Worm (Caenorhabditis elegans): ENCODE data around the gene F14H3.5.

The F14H3.5 gene

DNA sequence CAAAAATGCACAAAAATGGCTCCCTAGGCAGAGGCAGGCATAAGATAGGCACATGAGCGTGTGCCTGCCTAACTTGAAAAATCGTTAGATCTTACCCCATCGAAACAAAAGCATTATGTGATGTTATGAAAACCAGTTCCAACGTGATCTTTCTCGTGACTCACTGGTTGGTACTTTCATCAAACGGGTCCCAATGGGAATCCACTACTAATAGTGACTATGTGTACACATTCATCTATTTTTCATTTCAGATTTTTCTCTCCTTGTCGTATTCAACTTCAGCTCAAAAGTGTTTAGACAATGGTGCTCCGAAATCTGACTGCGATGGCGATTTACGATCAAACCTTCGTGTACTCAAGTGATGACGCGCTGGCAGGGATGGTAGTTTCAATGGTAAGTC lies 39.2 kb downstream of the F14H3.5 start, which contains the start of gene srx-43:
srx-43 (plus strand) TSS at position 301 of the 400 bp plus-strand sequence.
- no peak for TF ChIP-seq pha-2 (tag; optimal IDR thresholded peaks at IDR 0.05)
- TF ChIP-seq ceh-34 (tag; optimal IDR thresholded peaks at IDR 0.05), result no peak
- TF ChIP-seq elt-4 (tag; optimal IDR thresholded peaks at IDR 0.05), result no peak
- TF ChIP-seq eyg-1 (tag; optimal IDR thresholded peaks at IDR 0.05), result no peak
- no peak for TF ChIP-seq ceh-24 (tag; optimal IDR thresholded peaks at IDR 0.05)
- no peak for TF ChIP-seq fax-1 (tag; optimal IDR thresholded peaks at IDR 0.05)
- TF ChIP-seq pat-9 (tag; optimal IDR thresholded peaks at IDR 0.05), result no peak
- TF ChIP-seq ahr-1 (tag; optimal IDR thresholded peaks at IDR 0.05), result no peak
- no peak for TF ChIP-seq che-1 (tag; optimal IDR thresholded peaks at IDR 0.05)
- no peak for TF ChIP-seq pros-1 (tag; optimal IDR thresholded peaks at IDR 0.05)

DNA sequence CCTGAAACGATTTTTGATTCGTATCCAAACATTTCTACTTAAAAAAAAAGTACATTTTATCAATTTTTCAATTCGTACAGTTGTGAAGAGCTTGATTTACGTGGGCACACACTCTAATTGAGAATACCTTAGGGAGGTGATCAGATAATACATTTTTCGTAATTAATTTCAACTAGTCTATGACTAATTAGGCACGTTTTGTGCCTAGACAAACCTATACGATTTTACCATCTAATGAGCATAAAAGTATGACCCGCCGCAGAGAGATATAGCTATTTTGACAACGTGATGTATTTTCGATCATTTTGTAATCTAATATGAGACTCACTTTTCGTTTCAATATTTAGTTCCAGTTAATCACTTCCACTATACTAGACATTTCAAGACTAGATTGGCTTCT lies 39.9 kb downstream of the F14H3.5 start:
- TF ChIP-seq ceh-48 (tag; optimal IDR thresholded peaks at IDR 0.05) (no peak), dmd-4 (tag; optimal IDR thresholded peaks at IDR 0.05; ENCODE audit: borderline replicate concordance) (no peak), zip-5 (tag; optimal IDR thresholded peaks at IDR 0.05) (no peak), ceh-45 (GFP tag; IDR thresholded peaks at IDR 0.05) (no peak), unc-3 (GFP tag; conservative IDR thresholded peaks at IDR 0.05) (no peak), unc-3 (tag; optimal IDR thresholded peaks at IDR 0.05) (no peak), pqm-1 (tag; optimal IDR thresholded peaks at IDR 0.05) (no peak), ref-2 (tag; optimal IDR thresholded peaks at IDR 0.05) (no peak), tbx-2 (tag; optimal IDR thresholded peaks at IDR 0.05) (no peak), eyg-1 (tag; optimal IDR thresholded peaks at IDR 0.05) (no peak), unc-55 (GFP tag; optimal IDR thresholded peaks at IDR 0.05) (no peak), unc-86 (tag; optimal IDR thresholded peaks at IDR 0.05) (no peak), fkh-6 (tag; optimal IDR thresholded peaks at IDR 0.05) (no peak), lin-11 (tag; optimal IDR thresholded peaks at IDR 0.05) (no peak), hlh-13 (GFP tag; optimal IDR thresholded peaks at IDR 0.05) (no peak), fkh-10 (GFP tag; optimal IDR thresholded peaks at IDR 0.05) (no peak)

DNA sequence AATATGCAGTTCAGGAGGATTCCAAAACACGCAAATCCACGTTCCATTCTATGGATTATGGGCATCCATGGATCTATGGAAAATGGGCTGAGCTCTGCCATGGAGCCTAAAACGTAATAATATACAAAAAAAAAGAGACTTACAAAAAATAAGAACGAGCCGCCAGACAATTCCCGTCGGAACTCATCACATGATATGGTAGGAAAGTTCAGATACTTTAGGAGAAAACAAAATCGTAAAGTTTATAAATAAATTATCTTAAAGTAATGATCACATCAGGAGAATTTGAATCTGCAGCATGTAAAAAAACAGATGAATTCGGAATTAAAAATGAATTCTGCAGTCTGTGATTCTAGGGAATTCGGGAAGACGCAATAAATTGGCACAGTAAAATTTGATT lies 41.2 kb downstream of the F14H3.5 start, which contains the start of gene str-232:
str-232 (minus strand) TSS at position 101 of the 400 bp plus-strand sequence.
- TF ChIP-seq ceh-30 (tag; optimal IDR thresholded peaks at IDR 0.05) (no peak), unc-42 (tag; optimal IDR thresholded peaks at IDR 0.05) (no peak), C38D4.7 (GFP tag; optimal IDR thresholded peaks at IDR 0.05) (no peak), syd-9 (tag; optimal IDR thresholded peaks at IDR 0.05) (no peak), nhr-232 (tag; optimal IDR thresholded peaks at IDR 0.05) (no peak), sox-4 (tag; optimal IDR thresholded peaks at IDR 0.05) (no peak), Y22D7AL.16 (tag; optimal IDR thresholded peaks at IDR 0.05) (no peak), lin-11 (tag; optimal IDR thresholded peaks at IDR 0.05) (no peak), ref-2 (tag; optimal IDR thresholded peaks at IDR 0.05) (no peak)

DNA sequence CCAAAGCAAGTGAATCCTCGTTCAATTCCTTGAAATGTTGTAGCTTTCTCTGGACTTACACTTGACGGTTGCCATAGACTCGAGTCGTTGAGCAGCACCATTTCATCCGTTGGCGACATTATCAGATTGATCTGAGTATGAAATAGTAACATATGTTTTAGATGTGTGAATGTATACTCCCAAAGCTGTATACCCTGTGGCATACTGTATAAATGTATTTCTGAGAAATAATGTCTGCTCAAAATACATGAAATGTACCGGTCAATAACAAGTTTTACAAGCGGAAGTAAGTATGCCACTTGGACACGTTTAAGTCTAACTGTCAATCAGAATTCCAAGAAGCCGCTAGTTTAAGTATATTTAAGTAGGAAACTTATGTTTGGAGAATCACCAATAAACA lies 47.3 kb downstream of the F14H3.5 start, which contains the start of gene str-233:
str-233 (minus strand) TSS at position 101 of the 400 bp plus-strand sequence.
- TF ChIP-seq pqm-1 (tag; optimal IDR thresholded peaks at IDR 0.05), result no peak
- TF ChIP-seq F13H6.1 (tag; optimal IDR thresholded peaks at IDR 0.05), result no peak
- TF ChIP-seq tbx-7 (tag; optimal IDR thresholded peaks at IDR 0.05), result no peak
- no peak for TF ChIP-seq fkh-6 (tag; optimal IDR thresholded peaks at IDR 0.05)
- TF ChIP-seq hlh-13 (GFP tag; optimal IDR thresholded peaks at IDR 0.05), result no peak
- no peak for TF ChIP-seq sox-4 (tag; optimal IDR thresholded peaks at IDR 0.05)
- TF ChIP-seq pros-1 (tag; optimal IDR thresholded peaks at IDR 0.05), result no peak
- no peak for TF ChIP-seq nfya-1 (tag; optimal IDR thresholded peaks at IDR 0.05)
- no peak for TF ChIP-seq che-1 (tag; optimal IDR thresholded peaks at IDR 0.05)

DNA sequence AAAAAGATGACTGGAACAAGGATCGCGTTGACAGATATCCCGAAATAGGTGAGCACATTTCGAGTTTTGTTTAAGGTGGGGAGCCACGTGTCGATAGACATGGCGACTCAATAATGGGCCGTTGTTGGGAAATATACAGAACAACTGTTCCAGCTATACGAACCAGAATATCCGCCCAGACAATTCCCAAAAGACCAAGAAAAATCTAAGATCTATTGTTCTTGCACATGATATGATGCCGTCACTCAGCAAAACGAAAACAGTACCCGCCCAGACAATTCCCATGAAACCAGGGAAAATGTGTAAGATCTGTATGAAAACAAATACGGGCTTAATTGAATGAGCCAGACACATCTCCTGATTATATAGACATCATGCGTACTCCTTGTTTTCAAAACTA lies 49.4 kb downstream of the F14H3.5 start, which contains the start of gene str-231:
str-231 (minus strand) TSS at position 101 of the 400 bp plus-strand sequence.
- no peak for TF ChIP-seq ceh-31 (tag; optimal IDR thresholded peaks at IDR 0.05)
- no peak for TF ChIP-seq pha-2 (tag; optimal IDR thresholded peaks at IDR 0.05)
- TF ChIP-seq elt-4 (tag; optimal IDR thresholded peaks at IDR 0.05), result no peak
- no peak for TF ChIP-seq ref-2 (tag; optimal IDR thresholded peaks at IDR 0.05)
- no peak for TF ChIP-seq madf-2 (tag; optimal IDR thresholded peaks at IDR 0.05)
- no peak for TF ChIP-seq K09A11.1 (tag; optimal IDR thresholded peaks at IDR 0.05; ENCODE audit: insufficient read depth)
- no peak for TF ChIP-seq T23F11.4 (GFP tag; optimal IDR thresholded peaks at IDR 0.05)
- TF ChIP-seq Y22D7AL.16 (tag; optimal IDR thresholded peaks at IDR 0.05), result no peak
- no peak for TF ChIP-seq lin-11 (tag; optimal IDR thresholded peaks at IDR 0.05)
- no peak for TF ChIP-seq dmd-4 (tag; optimal IDR thresholded peaks at IDR 0.05; ENCODE audit: borderline replicate concordance)
- TF ChIP-seq hlh-6 (tag; optimal IDR thresholded peaks at IDR 0.05), result no peak
- TF ChIP-seq pqm-1 (tag; optimal IDR thresholded peaks at IDR 0.05), result no peak
- no peak for TF ChIP-seq hlh-15 (tag; optimal IDR thresholded peaks at IDR 0.05)
- no peak for TF ChIP-seq ceh-18 (tag; optimal IDR thresholded peaks at IDR 0.05)
- no peak for TF ChIP-seq fkh-10 (GFP tag; optimal IDR thresholded peaks at IDR 0.05)
- no peak for TF ChIP-seq fax-1 (tag; optimal IDR thresholded peaks at IDR 0.05)
- no peak for TF ChIP-seq pros-1 (tag; optimal IDR thresholded peaks at IDR 0.05)
